Fruit fly (Drosophila melanogaster) whole organism, pupa: ENCODE measurements around the gene CSN8.

ENCODE experiments used
- CG14655 ChIP-seq: fragments of 200-800 bp; sonication (Bioruptor generic); optimal IDR thresholded peaks from 3 replicates; lab custom pipeline; 2017; ENCODE audit warnings: mild to moderate bottlenecking, missing biosample characterization, missing genetic modification reagents, missing genetic modification characterization
- CG17806 ChIP-seq: fragments of 200-800 bp; sonication (Bioruptor generic); optimal IDR thresholded peaks from 2 replicates; lab custom pipeline; 2018; ENCODE audit warnings: missing biosample characterization, mild to moderate bottlenecking, missing genetic modification characterization, moderate library complexity
- CG4496 ChIP-seq: fragments of 200-800 bp; sonication (Bioruptor generic); IDR thresholded peaks from 3 replicates; pipeline ENCODE4 v1.3.6; 2022; ENCODE audit warnings: missing biosample characterization, missing genetic modification characterization
- CG8159 ChIP-seq: fragments of 200-800 bp; sonication (Bioruptor generic); optimal IDR thresholded peaks from 3 replicates; lab custom pipeline; 2018; ENCODE audit warnings: missing biosample characterization, mild to moderate bottlenecking, missing genetic modification characterization, moderate library complexity
- CG9948 ChIP-seq: fragments of 200-800 bp; sonication (Bioruptor generic); optimal IDR thresholded peaks from 2 replicates; lab custom pipeline; 2018; ENCODE audit warnings: missing biosample characterization, mild to moderate bottlenecking, missing genetic modification characterization, moderate library complexity
- D1 ChIP-seq: fragments of 200-800 bp; sonication (Bioruptor generic); optimal IDR thresholded peaks from 2 replicates; lab custom pipeline; 2018; ENCODE audit warnings: missing biosample characterization, mild to moderate bottlenecking, missing genetic modification characterization, moderate library complexity
- EcR ChIP-seq: fragments of 200-800 bp; sonication (Bioruptor generic); optimal IDR thresholded peaks from 3 replicates; lab custom pipeline; 2019; ENCODE audit warnings: missing biosample characterization, missing genetic modification characterization, mild to moderate bottlenecking, moderate library complexity, missing genetic modification reagents
- Pif1A ChIP-seq: fragments of 200-800 bp; sonication (Bioruptor generic); optimal IDR thresholded peaks from 3 replicates; lab custom pipeline; 2016; ENCODE audit warnings: missing biosample characterization, missing genetic modification characterization
- Snoo ChIP-seq: fragments of 200-800 bp; sonication (Bioruptor generic); optimal IDR thresholded peaks from 3 replicates; lab custom pipeline; 2017; ENCODE audit warnings: missing biosample characterization, mild to moderate bottlenecking, missing genetic modification characterization, inconsistent platforms
- rn ChIP-seq: fragments of 200-800 bp; sonication (Bioruptor generic); IDR thresholded peaks from 2 replicates; pipeline ENCODE4 v1.3.6; 2022; ENCODE audit warnings: missing biosample characterization, missing genetic modification characterization

DNA sequence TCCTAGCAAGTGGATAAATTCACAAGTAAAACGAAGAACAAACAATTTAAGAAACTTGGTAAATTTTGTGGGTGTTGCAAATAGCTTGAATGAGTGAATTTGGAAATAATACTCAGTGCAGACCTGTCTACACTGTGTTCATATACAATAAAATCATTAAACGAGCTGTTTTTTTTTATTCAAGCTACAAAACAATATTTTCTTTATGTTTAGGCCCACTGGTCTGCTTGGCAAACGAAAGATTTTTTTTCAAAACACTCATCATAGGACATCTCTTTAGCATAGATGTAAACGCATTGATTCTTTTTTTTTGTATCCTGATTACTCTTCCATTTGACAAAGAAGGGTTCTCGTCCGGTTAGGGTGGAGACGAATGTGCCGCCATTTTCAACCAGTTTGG lies 27.6 kb downstream of the CSN8 start, which contains the start of gene CG42820:
- TF ChIP-seq EcR (GFP tag; lab: Kevin White, UChicago) (no peak), rn (GFP tag; lab: Robert Waterston, UW) (no peak), CG9948 (tag; lab: Kevin White, UChicago) (no peak), CG4496 (GFP tag; lab: Robert Waterston, UW) (no peak), CG14655 (GFP tag; lab: Kevin White, UChicago) (no peak), CG8159 (tag; lab: Kevin White, UChicago) (no peak), Snoo (tag; lab: Kevin White, UChicago) (no peak), CG17806 (tag; lab: Kevin White, UChicago) (no peak), D1 (tag; lab: Kevin White, UChicago) (no peak), Pif1A (GFP tag; lab: Kevin White, UChicago) (no peak)
